Fruit fly (Drosophila melanogaster) whole organism, embryonic: ENCODE results near the gene MED18.
A peak's percentile ranks its signal among the peaks of the same experiment; 100 is the strongest.

Experiments used
- ATbp ChIP-seq: fragments of 200-800 bp; sonication (Bioruptor generic); optimal IDR thresholded peaks from 2 replicates; lab custom pipeline; 2017; ENCODE audit warnings: missing biosample characterization, mild to moderate bottlenecking, missing genetic modification characterization, missing genetic modification reagents
- Ada2b ChIP-seq: fragments of 200-800 bp; sonication (Bioruptor generic); IDR thresholded peaks from 2 replicates; pipeline ENCODE4 v1.3.6; 2022; ENCODE audit warnings: missing biosample characterization, missing genetic modification characterization
- Atf6 ChIP-seq: fragments of 200-800 bp; sonication (Bioruptor generic); IDR thresholded peaks from 2 replicates; pipeline ENCODE4 v1.3.6; 2022; ENCODE audit warnings: missing biosample characterization, missing genetic modification characterization
- BEAF-32 ChIP-seq: fragments of 200-800 bp; sonication (Bioruptor generic); optimal IDR thresholded peaks from 3 replicates; lab custom pipeline; 2017; ENCODE audit warnings: missing biosample characterization, missing genetic modification characterization, mild to moderate bottlenecking, moderate library complexity, missing genetic modification reagents
- Bdp1 ChIP-seq: fragments of 200-800 bp; sonication (Bioruptor generic); optimal IDR thresholded peaks from 3 replicates; lab custom pipeline; 2016; ENCODE audit warnings: missing biosample characterization, missing genetic modification characterization
- CG12071 ChIP-seq: fragments of 200-800 bp; sonication (Bioruptor generic); optimal IDR thresholded peaks from 3 replicates; lab custom pipeline; 2018; ENCODE audit warnings: missing biosample characterization, mild to moderate bottlenecking, missing genetic modification characterization
- CG1233 ChIP-seq: fragments of 200-800 bp; sonication (Bioruptor generic); optimal IDR thresholded peaks from 4 replicates; lab custom pipeline; 2018; ENCODE audit warnings: missing biosample characterization, mild to moderate bottlenecking, missing genetic modification characterization
- CG14014 ChIP-seq: fragments of 200-800 bp; sonication (Bioruptor generic); IDR thresholded peaks from 2 replicates; pipeline ENCODE4 v1.3.6; 2022; ENCODE audit warnings: missing biosample characterization, missing genetic modification characterization
- CG18262 ChIP-seq: fragments of 200-800 bp; optimal IDR thresholded peaks from 3 replicates; lab custom pipeline; 2019; ENCODE audit warnings: missing biosample characterization, mild to moderate bottlenecking, missing genetic modification characterization, moderate library complexity
- CG31224 ChIP-seq: fragments of 200-800 bp; sonication (Bioruptor generic); IDR thresholded peaks from 2 replicates; pipeline ENCODE4 v1.3.6; 2022; ENCODE audit warnings: missing biosample characterization, missing genetic modification characterization
- CG32532 ChIP-seq: fragments of 200-800 bp; sonication (Bioruptor generic); IDR thresholded peaks from 2 replicates; pipeline ENCODE4 v1.3.6; 2022; ENCODE audit warnings: missing biosample characterization, missing genetic modification characterization
- CG3407 ChIP-seq: fragments of 200-800 bp; sonication (Bioruptor generic); optimal IDR thresholded peaks from 2 replicates; lab custom pipeline; 2018; ENCODE audit warnings: missing biosample characterization, mild to moderate bottlenecking, missing genetic modification characterization
- CG4328 ChIP-seq: fragments of 200-800 bp; sonication (Bioruptor generic); optimal IDR thresholded peaks from 3 replicates; lab custom pipeline; 2017; ENCODE audit warnings: missing biosample characterization, missing genetic modification reagents, missing genetic modification characterization
- CG4854 ChIP-seq: fragments of 200-800 bp; sonication (Bioruptor generic); optimal IDR thresholded peaks from 2 replicates; lab custom pipeline; 2016; ENCODE audit warnings: missing biosample characterization, missing genetic modification characterization, inconsistent platforms
- CG6654 ChIP-seq: fragments of 200-800 bp; sonication (Bioruptor generic); optimal IDR thresholded peaks from 2 replicates; lab custom pipeline; 2017; ENCODE audit warnings: missing biosample characterization, mild to moderate bottlenecking, missing genetic modification characterization
- CG6765 ChIP-seq: fragments of 200-800 bp; sonication (Bioruptor generic); optimal IDR thresholded peaks from 3 replicates; lab custom pipeline; 2017; ENCODE audit warnings: missing biosample characterization, mild to moderate bottlenecking, missing genetic modification characterization
- CG6813 ChIP-seq: fragments of 200-800 bp; sonication (Bioruptor generic); optimal IDR thresholded peaks from 2 replicates; lab custom pipeline; 2017; ENCODE audit warnings: missing biosample characterization, missing genetic modification characterization, mild to moderate bottlenecking, moderate library complexity, missing genetic modification reagents
- CG7372 ChIP-seq: fragments of 200-800 bp; sonication (Bioruptor generic); IDR thresholded peaks from 2 replicates; pipeline ENCODE4 v1.3.6; 2022; ENCODE audit warnings: missing biosample characterization, missing genetic modification characterization
- CG8478 ChIP-seq: fragments of >200 bp; optimal IDR thresholded peaks from 2 replicates; lab custom pipeline; 2018
- CrebB ChIP-seq: fragments of 200-800 bp; sonication (Bioruptor generic); optimal IDR thresholded peaks from 3 replicates; lab custom pipeline; 2018; ENCODE audit warnings: missing biosample characterization, mild to moderate bottlenecking, missing genetic modification characterization
- Gug ChIP-seq: fragments of 200-800 bp; sonication (Bioruptor generic); IDR thresholded peaks from 4 replicates; pipeline ENCODE4 v1.3.6; 2022; ENCODE audit warnings: missing biosample characterization, missing genetic modification characterization
- Hand ChIP-seq: fragments of 200-800 bp; sonication (Bioruptor generic); optimal IDR thresholded peaks from 2 replicates; lab custom pipeline; 2017; ENCODE audit warnings: mild to moderate bottlenecking, missing biosample characterization, missing genetic modification reagents, missing genetic modification characterization
- Hr78 ChIP-seq, 2 experiments: fragments of 200-800 bp in 1 of 2; fragments of >200 bp in 1 of 2; sonication (Bioruptor generic) in 1 of 2; optimal IDR thresholded peaks; 2 replicates each; lab custom pipeline; 2017 to 2019; ENCODE audit warnings: missing biosample characterization in 2 of 2, missing genetic modification characterization in 2 of 2, mild to moderate bottlenecking in 1 of 2, moderate library complexity in 1 of 2
- Hsf ChIP-seq: fragments of 200-800 bp; sonication (Bioruptor generic); optimal IDR thresholded peaks from 3 replicates; lab custom pipeline; 2016; ENCODE audit warnings: missing biosample characterization, missing genetic modification characterization
- Myb ChIP-seq: fragments of 200-800 bp; sonication (Bioruptor generic); optimal IDR thresholded peaks from 2 replicates; lab custom pipeline; 2016; ENCODE audit warnings: missing biosample characterization, missing genetic modification characterization
- NFAT ChIP-seq: fragments of 200-800 bp; sonication (Bioruptor generic); IDR thresholded peaks from 2 replicates; pipeline ENCODE4 v1.3.6; 2022; ENCODE audit warnings: missing biosample characterization, missing genetic modification characterization
- Scr ChIP-seq: fragments of 200-800 bp; sonication (Bioruptor generic); IDR thresholded peaks from 2 replicates; pipeline ENCODE4 v1.3.6; 2022; ENCODE audit warnings: missing biosample characterization, missing genetic modification characterization; ENCODE audit not compliant: partially characterized antibody
- Vsx1 ChIP-seq: fragments of 200-800 bp; sonication (Bioruptor generic); optimal IDR thresholded peaks from 2 replicates; lab custom pipeline; 2017; ENCODE audit warnings: missing biosample characterization, mild to moderate bottlenecking, missing genetic modification characterization, missing genetic modification reagents
- amos ChIP-seq: fragments of 200-800 bp; sonication (Bioruptor generic); IDR thresholded peaks from 2 replicates; pipeline ENCODE4 v1.3.6; 2022; ENCODE audit warnings: missing biosample characterization, missing genetic modification characterization; ENCODE audit not compliant: partially characterized antibody
- ato ChIP-seq: fragments of 200-800 bp; sonication (Bioruptor generic); IDR thresholded peaks from 2 replicates; pipeline ENCODE4 v1.3.6; 2022; ENCODE audit warnings: missing biosample characterization, missing genetic modification characterization; ENCODE audit not compliant: partially characterized antibody
- bowl ChIP-seq: fragments of 200-800 bp; sonication (Bioruptor generic); IDR thresholded peaks from 2 replicates; pipeline ENCODE4 v1.3.6; 2022; ENCODE audit warnings: missing biosample characterization, missing genetic modification characterization
- btn ChIP-seq: fragments of 200-800 bp; sonication (Bioruptor generic); optimal IDR thresholded peaks from 2 replicates; lab custom pipeline; 2016; ENCODE audit warnings: missing biosample characterization, missing genetic modification characterization
- cas ChIP-seq: fragments of 200-800 bp; sonication (Bioruptor generic); IDR thresholded peaks from 2 replicates; pipeline ENCODE4 v1.3.6; 2022; ENCODE audit warnings: missing biosample characterization, missing genetic modification characterization
- chif ChIP-seq, 2 experiments: fragments of 200-800 bp; sonication (Bioruptor generic); optimal IDR thresholded peaks; 3 replicates each; lab custom pipeline; 2016; ENCODE audit warnings: missing biosample characterization in 2 of 2, missing genetic modification characterization in 2 of 2
- crc ChIP-seq: fragments of 200-800 bp; sonication (Bioruptor generic); optimal IDR thresholded peaks from 2 replicates; lab custom pipeline; 2016; ENCODE audit warnings: missing biosample characterization, missing genetic modification characterization
- croc ChIP-seq: fragments of 200-800 bp; sonication (Bioruptor generic); conservative IDR thresholded peaks from 3 replicates; pipeline ENCODE4 v1.3.6; 2022; ENCODE audit warnings: missing biosample characterization, missing genetic modification characterization
- ewg ChIP-seq: fragments of 200-800 bp; sonication (Bioruptor generic); optimal IDR thresholded peaks from 3 replicates; lab custom pipeline; 2017; ENCODE audit warnings: mild to moderate bottlenecking, missing biosample characterization, missing genetic modification reagents, missing genetic modification characterization
- gfzf ChIP-seq: fragments of 200-800 bp; sonication (Bioruptor generic); optimal IDR thresholded peaks from 2 replicates; lab custom pipeline; 2016; ENCODE audit warnings: missing biosample characterization, mild to moderate bottlenecking, missing genetic modification characterization, moderate library complexity
- gsb ChIP-seq: fragments of 200-800 bp; sonication (Bioruptor generic); IDR thresholded peaks from 2 replicates; pipeline ENCODE4 v1.3.6; 2022; ENCODE audit warnings: missing biosample characterization, missing genetic modification characterization
- hbn ChIP-seq: fragments of 200-800 bp; sonication (Bioruptor generic); IDR thresholded peaks from 2 replicates; pipeline ENCODE4 v1.3.6; 2022; ENCODE audit warnings: missing biosample characterization, missing genetic modification characterization; ENCODE audit not compliant: partially characterized antibody
- jumu ChIP-seq: fragments of 200-800 bp; sonication (Bioruptor generic); optimal IDR thresholded peaks from 3 replicates; lab custom pipeline; 2016; ENCODE audit warnings: missing biosample characterization, missing genetic modification characterization
- rib ChIP-seq: fragments of 200-800 bp; sonication (Bioruptor generic); IDR thresholded peaks from 2 replicates; pipeline ENCODE4 v1.3.6; 2022; ENCODE audit warnings: missing biosample characterization, missing genetic modification characterization
- tgo ChIP-seq: fragments of 200-800 bp; sonication (Bioruptor generic); IDR thresholded peaks from 3 replicates; pipeline ENCODE4 v1.3.6; 2022; ENCODE audit warnings: missing biosample characterization, missing genetic modification characterization
- tll ChIP-seq, 2 experiments: fragments of 200-800 bp in 1 of 2; fragments of >200 bp in 1 of 2; sonication (Bioruptor generic) in 1 of 2; optimal IDR thresholded peaks; 2 replicates each; lab custom pipeline; 2017 to 2019; ENCODE audit warnings: missing biosample characterization in 2 of 2, missing genetic modification characterization in 2 of 2, mild to moderate bottlenecking in 1 of 2, moderate library complexity in 1 of 2
- vfl ChIP-seq: fragments of 200-800 bp; sonication (Bioruptor generic); optimal IDR thresholded peaks from 2 replicates; lab custom pipeline; 2016; ENCODE audit warnings: missing biosample characterization, missing genetic modification characterization
- vnd ChIP-seq: fragments of 200-800 bp; sonication (Bioruptor generic); IDR thresholded peaks from 3 replicates; pipeline ENCODE4 v1.3.6; 2022; ENCODE audit warnings: missing biosample characterization, missing genetic modification characterization; ENCODE audit not compliant: partially characterized antibody
- zen2 ChIP-seq: fragments of 200-800 bp; sonication (Bioruptor generic); IDR thresholded peaks from 3 replicates; pipeline ENCODE4 v1.3.6; 2022; ENCODE audit warnings: missing biosample characterization, missing genetic modification characterization; ENCODE audit not compliant: partially characterized antibody
- zf30C ChIP-seq: fragments of 200-800 bp; sonication (Bioruptor generic); optimal IDR thresholded peaks from 3 replicates; lab custom pipeline; 2018; ENCODE audit warnings: missing biosample characterization, mild to moderate bottlenecking, missing genetic modification characterization

MED18 gene

DNA sequence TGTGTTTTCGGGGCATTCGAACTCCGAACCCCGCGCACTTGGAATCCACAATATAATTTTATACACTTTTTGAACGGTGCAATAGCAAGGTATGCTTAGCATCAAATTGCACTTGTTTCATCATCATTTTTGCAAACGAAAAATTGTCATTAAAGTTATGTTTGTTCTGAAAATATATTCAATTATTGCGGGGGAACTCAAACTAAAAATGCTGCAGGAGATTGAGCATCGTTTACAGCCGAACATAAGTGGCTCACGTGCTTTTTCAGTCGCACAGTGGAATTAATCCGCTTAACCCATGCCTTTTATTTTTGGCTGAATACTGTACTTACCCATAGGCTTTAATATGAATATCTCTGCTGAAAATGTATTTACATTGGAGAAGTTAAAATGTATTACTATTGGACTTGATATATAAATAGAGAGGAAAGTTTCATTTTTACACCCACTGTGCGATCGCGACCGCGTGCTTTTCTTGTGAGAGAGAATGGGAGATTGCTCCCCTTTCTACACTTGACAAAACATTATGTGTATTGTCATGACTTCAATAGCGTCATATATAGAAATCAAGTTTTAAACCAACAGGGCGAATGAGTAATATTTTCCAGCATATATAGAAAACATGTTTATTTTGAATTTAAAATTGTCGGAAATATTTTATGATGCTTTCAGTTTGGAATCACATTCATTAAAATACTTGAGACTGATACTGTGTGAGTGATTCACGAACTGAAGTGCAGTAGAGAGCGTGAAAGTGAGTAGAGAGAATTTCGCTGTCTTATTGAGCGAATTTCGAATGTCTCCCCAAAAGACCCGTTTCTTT, 35.1 kb upstream of the MED18 start (continued):
- TF ChIP-seq Hr78 (GFP tag; optimal IDR thresholded peaks at IDR 0.05; lab: Kevin White, UChicago), result peak in 1 of 2 experiments; percentile 83
- peak; percentile 89 for TF ChIP-seq crc (GFP tag; lab: Kevin White, UChicago)
- peak; percentile 98 for TF ChIP-seq CG32532 (GFP tag; lab: Robert Waterston, UW)
- peak; percentile 93 for TF ChIP-seq CG6765 (GFP tag; lab: Kevin White, UChicago)
- peak; percentile 90 for TF ChIP-seq Vsx1 (GFP tag; lab: Kevin White, UChicago)
- peak; percentile 89 for TF ChIP-seq CG4854
- peak; percentile 88 for TF ChIP-seq zf30C
- TF ChIP-seq croc (GFP tag; lab: Robert Waterston, UW), result peak; percentile 90
- peak; percentile 97 for TF ChIP-seq Ada2b (GFP tag; lab: Robert Waterston, UW)
- peak; percentile 94 for TF ChIP-seq CG18262 (tag; lab: Kevin White, UChicago)
- TF ChIP-seq CrebB (tag; lab: Kevin White, UChicago), result peak; percentile 96
- no peak for TF ChIP-seq hbn (GFP tag; lab: Robert Waterston, UW)
- peak; percentile 92 for TF ChIP-seq CG4328 (GFP tag; lab: Kevin White, UChicago)
- peak; percentile 86 for TF ChIP-seq vfl (GFP tag; lab: Kevin White, UChicago)
- peak; percentile 88 for TF ChIP-seq CG3407 (GFP tag; lab: Kevin White, UChicago)
- peak; percentile 94 for TF ChIP-seq Hand
- TF ChIP-seq CG1233 (GFP tag; lab: Kevin White, UChicago), result peak; percentile 94
- peak; percentile 83 for TF ChIP-seq CG6654 (GFP tag; lab: Kevin White, UChicago)
- TF ChIP-seq rib (GFP tag; lab: Robert Waterston, UW), result peak; percentile 96
- peak; percentile 92 for TF ChIP-seq ewg
- peak; percentile 93 for TF ChIP-seq jumu (GFP tag; lab: Kevin White, UChicago)
- TF ChIP-seq tgo, result peak; percentile 97
- TF ChIP-seq gfzf, result peak; percentile 10
- TF ChIP-seq Hsf, result peak; percentile 94
- TF ChIP-seq BEAF-32, result peak; percentile 13
- no peak for TF ChIP-seq zen2 (GFP tag; lab: Robert Waterston, UW)
- peak; percentile 94 for TF ChIP-seq gsb (GFP tag; lab: Robert Waterston, UW)
- TF ChIP-seq vnd, result no peak
- no peak; the same call in 1 of the 2 replicates for TF ChIP-seq amos (GFP tag; lab: Robert Waterston, UW)
- TF ChIP-seq tll (GFP tag; optimal IDR thresholded peaks at IDR 0.05; lab: Kevin White, UChicago), result no peak
- TF ChIP-seq Atf6 (GFP tag; lab: Robert Waterston, UW), result peak; percentile 94
- peak; percentile 94 for TF ChIP-seq Gug (GFP tag; lab: Robert Waterston, UW)
- peak; percentile 94 for TF ChIP-seq ATbp (GFP tag; lab: Kevin White, UChicago)
- no peak for TF ChIP-seq CG8478 (lab: Kevin White, UChicago)
- TF ChIP-seq CG7372 (GFP tag; lab: Robert Waterston, UW), result peak; percentile 95
- 0 out of 2 replicates have a peak, but pooled peaks have one; percentile 29 for TF ChIP-seq Scr (GFP tag; lab: Robert Waterston, UW)
- TF ChIP-seq chif (GFP tag; optimal IDR thresholded peaks at IDR 0.05; lab: Kevin White, UChicago), result peak; percentile 90 to 93
- peak; percentile 98 for TF ChIP-seq CG14014 (GFP tag; lab: Robert Waterston, UW)
- TF ChIP-seq CG12071 (GFP tag; lab: Kevin White, UChicago), result peak; percentile 97
- TF ChIP-seq NFAT (GFP tag; lab: Robert Waterston, UW), result peak; percentile 97
- peak; percentile 92 for TF ChIP-seq CG31224 (GFP tag; lab: Robert Waterston, UW)
- TF ChIP-seq cas, result peak; percentile 91
- TF ChIP-seq ato, result no peak
- peak; percentile 95 for TF ChIP-seq bowl
- peak; percentile 85 for TF ChIP-seq Myb (GFP tag; lab: Kevin White, UChicago)
- peak; percentile 95 for TF ChIP-seq CG6813 (GFP tag; lab: Kevin White, UChicago)
- TF ChIP-seq Bdp1 (GFP tag; lab: Kevin White, UChicago), result peak; percentile 78
- peak; percentile 75 for TF ChIP-seq btn (GFP tag; lab: Kevin White, UChicago)
